Worm (Caenorhabditis elegans): Measurements from ENCODE around the gene F46C5.1.

Gene F46C5.1

ce11 chrII:8800830-8801229 lies 20.2 kb downstream of the F46C5.1 start, which contains the start of gene appg-2:
Gene appg-2, plus strand, starts transcription at chrII:8801130.
- TF ChIP-seq unc-62 (GFP tag; optimal IDR thresholded peaks at IDR 0.05): no peak

- TF ChIP-seq unc-62 (GFP tag; optimal IDR thresholded peaks at IDR 0.05): no peak
Observed at ce11 chrII:8799725-8800124, 21.3 kb downstream of the F46C5.1 start.

- TF ChIP-seq unc-62 (GFP tag; optimal IDR thresholded peaks at IDR 0.05): no peak
Observed at ce11 chrII:8796391-8796790, 24.6 kb downstream of the F46C5.1 start.

DNA sequence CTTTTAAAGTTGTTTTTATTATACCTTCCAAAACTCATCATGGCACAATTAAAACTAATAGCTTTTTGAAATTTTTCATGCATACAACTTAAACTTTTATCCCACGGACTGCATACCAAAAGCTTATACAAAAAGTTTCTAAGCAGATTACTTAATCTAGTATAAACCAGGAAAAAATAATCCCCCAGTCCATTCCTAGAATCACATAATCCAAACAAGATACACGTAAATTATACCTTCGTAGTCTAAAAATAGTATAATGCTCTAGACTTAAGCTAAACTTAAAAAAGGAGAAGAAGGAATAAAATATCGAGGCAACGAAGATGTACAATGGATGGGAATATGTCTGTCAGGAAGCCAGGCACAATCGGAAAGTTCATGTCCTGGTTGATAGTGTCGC lies 25.8 kb downstream of the F46C5.1 start:
- TF ChIP-seq unc-62 (GFP tag; optimal IDR thresholded peaks at IDR 0.05): no peak

ce11 chrII:8794072-8794471 lies 26.9 kb downstream of the F46C5.1 start, which contains the start of gene F07H5.7:
Gene F07H5.7, minus strand, starts transcription at chrII:8794172.
- TF ChIP-seq unc-62 (GFP tag; optimal IDR thresholded peaks at IDR 0.05): no peak

- TF ChIP-seq unc-62 (GFP tag; optimal IDR thresholded peaks at IDR 0.05): no peak
Observed at ce11 chrII:8792640-8793039, 28.4 kb downstream of the F46C5.1 start, which contains the start of gene idpa-2. Gene idpa-2, minus strand, starts transcription at chrII:8792740.

- TF ChIP-seq unc-62 (GFP tag; optimal IDR thresholded peaks at IDR 0.05): no peak
Observed at ce11 chrII:8789828-8790558, 31.0 kb downstream of the F46C5.1 start, which contains the start of gene F07H5.13. Gene F07H5.13, plus strand, starts transcription at chrII:8790557.

- no peak for TF ChIP-seq unc-62 (GFP tag; optimal IDR thresholded peaks at IDR 0.05)
Observed at ce11 chrII:8788752-8789151, 32.2 kb downstream of the F46C5.1 start.

- no peak for TF ChIP-seq unc-62 (GFP tag; optimal IDR thresholded peaks at IDR 0.05)
Observed at ce11 chrII:8787376-8787775, 33.6 kb downstream of the F46C5.1 start.

DNA sequence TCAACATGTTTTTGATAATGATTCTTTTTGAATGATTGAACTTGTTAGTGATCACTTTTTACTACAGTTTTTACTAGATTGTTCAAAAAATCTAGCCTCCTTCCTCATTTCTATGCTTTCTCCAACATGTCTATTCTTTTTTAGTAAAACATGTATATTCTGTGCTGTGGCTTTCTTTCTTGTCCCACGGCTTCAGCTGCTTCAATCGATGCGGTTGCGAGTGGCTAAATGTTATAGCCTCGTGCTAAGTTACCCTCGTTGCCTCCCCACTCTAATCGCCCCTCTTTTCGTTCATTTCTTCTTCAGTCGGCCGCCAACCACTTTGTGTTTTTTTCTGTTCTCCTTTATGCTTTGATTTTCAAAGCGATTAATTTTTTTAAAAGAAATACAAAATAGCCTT lies 35.1 kb downstream of the F46C5.1 start:
- no peak for TF ChIP-seq unc-62 (GFP tag; optimal IDR thresholded peaks at IDR 0.05)

ce11 chrII:8784235-8784928 lies 36.6 kb downstream of the F46C5.1 start:
- no peak for TF ChIP-seq unc-62 (GFP tag; optimal IDR thresholded peaks at IDR 0.05)

ce11 chrII:8783451-8783967 lies 37.5 kb downstream of the F46C5.1 start, which contains the start of gene sgn-1:
Gene sgn-1, minus strand, starts transcription at chrII:8783670.
- TF ChIP-seq unc-62 (GFP tag; optimal IDR thresholded peaks at IDR 0.05): no peak

ce11 chrII:8776504-8776903 lies 44.5 kb downstream of the F46C5.1 start:
- TF ChIP-seq unc-62 (GFP tag; optimal IDR thresholded peaks at IDR 0.05): no peak

DNA sequence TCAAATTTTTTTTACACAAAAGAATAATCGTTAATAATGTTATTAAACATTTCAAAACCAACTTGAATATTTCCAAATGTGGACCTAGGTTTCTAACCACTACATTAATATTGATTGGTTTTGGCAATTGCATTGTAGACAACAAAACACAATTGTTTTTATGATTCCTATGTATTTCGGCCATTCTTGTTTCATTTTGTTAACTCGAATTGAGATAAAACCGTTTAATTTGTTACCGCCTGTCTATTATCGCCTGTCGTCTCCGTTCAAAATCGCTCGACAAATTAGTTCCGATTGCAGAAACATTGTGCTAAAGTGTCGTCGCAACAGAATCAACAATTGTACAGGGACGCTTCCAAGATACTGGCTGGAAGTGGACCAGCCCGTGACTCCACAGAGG lies 50.3 kb downstream of the F46C5.1 start, which contains the start of gene let-19:
TSS of gene let-19 (plus strand) at position 301 of the 400 bp plus-strand sequence.
- no peak for TF ChIP-seq unc-62 (GFP tag; optimal IDR thresholded peaks at IDR 0.05)

All from whole organism, dauer.